Fruit fly (Drosophila melanogaster) whole organism, embryonic: ENCODE measurements around the gene CG11986.

Source experiments
- Atf6 ChIP-seq: fragments of 200-800 bp; sonication (Bioruptor generic); IDR thresholded peaks from 2 replicates; pipeline ENCODE4 v1.3.6; 2022; ENCODE audit warnings: missing biosample characterization, missing genetic modification characterization
- CG10147 ChIP-seq: fragments of 200-800 bp; sonication (Bioruptor generic); optimal IDR thresholded peaks from 2 replicates; lab custom pipeline; 2019; ENCODE audit warnings: missing biosample characterization, mild to moderate bottlenecking, missing genetic modification characterization, moderate library complexity
- CG10366 ChIP-seq: fragments of 200-800 bp; sonication (Bioruptor generic); IDR thresholded peaks from 2 replicates; pipeline ENCODE4 v1.3.6; 2022; ENCODE audit warnings: missing biosample characterization, missing genetic modification characterization
- CG12071 ChIP-seq: fragments of 200-800 bp; sonication (Bioruptor generic); optimal IDR thresholded peaks from 3 replicates; lab custom pipeline; 2018; ENCODE audit warnings: missing biosample characterization, mild to moderate bottlenecking, missing genetic modification characterization
- CG12391 ChIP-seq: fragments of 200-800 bp; sonication (Bioruptor generic); optimal IDR thresholded peaks from 3 replicates; lab custom pipeline; 2018; ENCODE audit warnings: missing biosample characterization, mild to moderate bottlenecking, missing genetic modification characterization, moderate library complexity
- CG12769 ChIP-seq: fragments of 200-800 bp; sonication (Bioruptor generic); optimal IDR thresholded peaks from 2 replicates; lab custom pipeline; 2019; ENCODE audit warnings: missing biosample characterization, mild to moderate bottlenecking, missing genetic modification characterization, moderate library complexity
- CG13775 ChIP-seq: fragments of 200-800 bp; sonication (Bioruptor generic); optimal IDR thresholded peaks from 3 replicates; lab custom pipeline; 2017; ENCODE audit warnings: missing biosample characterization, mild to moderate bottlenecking, missing genetic modification characterization
- CG13894 ChIP-seq: fragments of 200-800 bp; sonication (Bioruptor generic); optimal IDR thresholded peaks from 3 replicates; lab custom pipeline; 2018; ENCODE audit warnings: missing biosample characterization, mild to moderate bottlenecking, missing genetic modification characterization, moderate library complexity
- CG15479 ChIP-seq: fragments of 200-800 bp; sonication (Bioruptor generic); optimal IDR thresholded peaks from 3 replicates; lab custom pipeline; 2019; ENCODE audit warnings: missing biosample characterization, mild to moderate bottlenecking, missing genetic modification characterization, moderate library complexity
- CG1602 ChIP-seq: fragments of 200-800 bp; sonication (Bioruptor generic); optimal IDR thresholded peaks from 3 replicates; lab custom pipeline; 2016; ENCODE audit warnings: missing biosample characterization, missing genetic modification characterization
- CG16813 ChIP-seq: fragments of 200-800 bp; sonication (Bioruptor generic); IDR thresholded peaks from 3 replicates; pipeline ENCODE4 v1.3.6; 2022; ENCODE audit warnings: missing biosample characterization, missing genetic modification characterization; ENCODE audit not compliant: partially characterized antibody
- CG18476 ChIP-seq: fragments of 200-800 bp; sonication (Bioruptor generic); optimal IDR thresholded peaks from 2 replicates; lab custom pipeline; 2016; ENCODE audit warnings: missing biosample characterization, mild to moderate bottlenecking, missing genetic modification characterization
- CG30431 ChIP-seq: fragments of 200-800 bp; sonication (Bioruptor generic); optimal IDR thresholded peaks from 2 replicates; lab custom pipeline; 2017; ENCODE audit warnings: missing biosample characterization, missing genetic modification characterization
- CG3281 ChIP-seq: fragments of 200-800 bp; sonication (Bioruptor generic); optimal IDR thresholded peaks from 3 replicates; lab custom pipeline; 2017; ENCODE audit warnings: missing biosample characterization, mild to moderate bottlenecking, missing genetic modification characterization
- CG34224 ChIP-seq: fragments of 200-800 bp; sonication (Bioruptor generic); IDR thresholded peaks from 3 replicates; pipeline ENCODE4 v1.3.6; 2022; ENCODE audit warnings: missing biosample characterization, missing genetic modification characterization; ENCODE audit not compliant: partially characterized antibody
- CG4854 ChIP-seq: fragments of 200-800 bp; sonication (Bioruptor generic); optimal IDR thresholded peaks from 2 replicates; lab custom pipeline; 2016; ENCODE audit warnings: missing biosample characterization, missing genetic modification characterization, inconsistent platforms
- CG6683 ChIP-seq: fragments of 200-800 bp; sonication (Bioruptor generic); optimal IDR thresholded peaks from 2 replicates; lab custom pipeline; 2017; ENCODE audit warnings: missing biosample characterization, mild to moderate bottlenecking, missing genetic modification characterization, missing genetic modification reagents
- CG8388 ChIP-seq: fragments of 200-800 bp; sonication (Bioruptor generic); optimal IDR thresholded peaks from 2 replicates; lab custom pipeline; 2019; ENCODE audit warnings: missing biosample characterization, mild to moderate bottlenecking, missing genetic modification characterization, moderate library complexity
- CG9437 ChIP-seq: fragments of 200-800 bp; sonication (Bioruptor generic); optimal IDR thresholded peaks from 2 replicates; lab custom pipeline; 2018; ENCODE audit warnings: missing biosample characterization, mild to moderate bottlenecking, missing genetic modification characterization
- CG9797 ChIP-seq: fragments of 200-800 bp; sonication (Bioruptor generic); optimal IDR thresholded peaks from 3 replicates; lab custom pipeline; 2018; ENCODE audit warnings: missing biosample characterization, mild to moderate bottlenecking, missing genetic modification characterization
- Chrac-16 ChIP-seq: fragments of 200-800 bp; sonication (Bioruptor generic); optimal IDR thresholded peaks from 3 replicates; lab custom pipeline; 2016; ENCODE audit warnings: missing biosample characterization, missing genetic modification characterization
- D19B ChIP-seq: fragments of 200-800 bp; sonication (Bioruptor generic); optimal IDR thresholded peaks from 2 replicates; lab custom pipeline; 2017; ENCODE audit warnings: missing biosample characterization, mild to moderate bottlenecking, missing genetic modification characterization
- Ets65A ChIP-seq: fragments of 200-800 bp; sonication (Bioruptor generic); peaks from one replicate; lab custom pipeline; 2016; ENCODE audit warnings: missing biosample characterization, missing genetic modification characterization
- Gug ChIP-seq: fragments of 200-800 bp; sonication (Bioruptor generic); IDR thresholded peaks from 4 replicates; pipeline ENCODE4 v1.3.6; 2022; ENCODE audit warnings: missing biosample characterization, missing genetic modification characterization
- NC2α ChIP-seq: fragments of 200-800 bp; sonication (Bioruptor generic); optimal IDR thresholded peaks from 2 replicates; lab custom pipeline; 2016; ENCODE audit warnings: missing biosample characterization, missing genetic modification characterization
- Sin3A ChIP-seq: fragments of >200 bp; optimal IDR thresholded peaks from 2 replicates; lab custom pipeline; 2018
- Six4 ChIP-seq: fragments of 200-800 bp; sonication (Bioruptor generic); optimal IDR thresholded peaks from 2 replicates; lab custom pipeline; 2016; ENCODE audit warnings: missing biosample characterization, missing genetic modification characterization
- Spps ChIP-seq: fragments of 200-800 bp; sonication (Bioruptor generic); optimal IDR thresholded peaks from 2 replicates; lab custom pipeline; 2018; ENCODE audit warnings: missing biosample characterization, mild to moderate bottlenecking, missing genetic modification characterization
- Sry-δ ChIP-seq: fragments of 200-800 bp; sonication (Bioruptor generic); optimal IDR thresholded peaks from 2 replicates; lab custom pipeline; 2016; ENCODE audit warnings: missing biosample characterization, missing genetic modification characterization
- Ssrp ChIP-seq: fragments of 200-800 bp; sonication (Bioruptor generic); optimal IDR thresholded peaks from 2 replicates; lab custom pipeline; 2018; ENCODE audit warnings: missing biosample characterization, mild to moderate bottlenecking, missing genetic modification characterization, moderate library complexity
- Taf1 ChIP-seq: fragments of 200-800 bp; sonication (Bioruptor generic); IDR thresholded peaks from 2 replicates; pipeline ENCODE4 v1.3.6; 2022; ENCODE audit warnings: missing biosample characterization, missing genetic modification characterization
- ab ChIP-seq: fragments of 200-800 bp; sonication (Bioruptor generic); optimal IDR thresholded peaks from 2 replicates; lab custom pipeline; 2016; ENCODE audit warnings: missing biosample characterization, missing genetic modification characterization
- chm ChIP-seq: fragments of 200-800 bp; sonication (Bioruptor generic); IDR thresholded peaks from 2 replicates; pipeline ENCODE4 v1.3.6; 2022; ENCODE audit warnings: missing biosample characterization, missing genetic modification characterization
- corto ChIP-seq: fragments of 200-800 bp; sonication (Bioruptor generic); optimal IDR thresholded peaks from 2 replicates; lab custom pipeline; 2016; ENCODE audit warnings: missing biosample characterization, mild to moderate bottlenecking, missing genetic modification characterization, moderate library complexity
- crol ChIP-seq: fragments of 200-800 bp; sonication (Bioruptor generic); IDR thresholded peaks from 2 replicates; pipeline ENCODE4 v1.3.6; 2022; ENCODE audit warnings: missing biosample characterization, missing genetic modification characterization
- crp ChIP-seq, 2 experiments: fragments of 200-800 bp; sonication (Bioruptor generic); optimal IDR thresholded peaks; 2 replicates in 1 of 2; 3 replicates in 1 of 2; lab custom pipeline; 2017; ENCODE audit warnings: missing biosample characterization in 2 of 2, missing genetic modification characterization in 2 of 2, mild to moderate bottlenecking in 1 of 2, moderate library complexity in 1 of 2
- cwo ChIP-seq: fragments of 200-800 bp; sonication (Bioruptor generic); optimal IDR thresholded peaks from 3 replicates; lab custom pipeline; 2017; ENCODE audit warnings: missing biosample characterization, missing genetic modification characterization, mild to moderate bottlenecking, moderate library complexity, missing genetic modification reagents
- fd64A ChIP-seq: fragments of 200-800 bp; sonication (Bioruptor generic); optimal IDR thresholded peaks from 3 replicates; lab custom pipeline; 2018; ENCODE audit warnings: missing biosample characterization, mild to moderate bottlenecking, missing genetic modification characterization
- ham ChIP-seq: fragments of 200-800 bp; sonication (Bioruptor generic); IDR thresholded peaks from 2 replicates; pipeline ENCODE4 v1.3.6; 2022; ENCODE audit warnings: missing biosample characterization, missing genetic modification characterization
- kay ChIP-seq: fragments of 200-800 bp; sonication (Bioruptor generic); optimal IDR thresholded peaks from 2 replicates; lab custom pipeline; 2016; ENCODE audit warnings: missing biosample characterization, missing genetic modification characterization
- ken ChIP-seq: fragments of 200-800 bp; sonication (Bioruptor generic); IDR thresholded peaks from 3 replicates; pipeline ENCODE4 v1.3.6; 2022; ENCODE audit warnings: missing biosample characterization, missing genetic modification characterization
- kni ChIP-seq: fragments of 200-800 bp; sonication (Bioruptor generic); optimal IDR thresholded peaks from 3 replicates; lab custom pipeline; 2017; ENCODE audit warnings: mild to moderate bottlenecking, missing biosample characterization, missing genetic modification reagents, missing genetic modification characterization
- lov ChIP-seq, 2 experiments: fragments of 200-800 bp in 1 of 2; fragments of >200 bp in 1 of 2; sonication (Bioruptor generic) in 1 of 2; IDR thresholded peaks in 1 of 2; optimal IDR thresholded peaks in 1 of 2; 2 replicates in 1 of 2; 3 replicates in 1 of 2; pipeline versions ENCODE4 v1.3.6 to Lab custom; 2017 to 2022; ENCODE audit warnings: missing biosample characterization in 1 of 2, missing genetic modification characterization in 1 of 2
- org-1 ChIP-seq: fragments of 200-800 bp; sonication (Bioruptor generic); optimal IDR thresholded peaks from 2 replicates; lab custom pipeline; 2017; ENCODE audit warnings: missing biosample characterization, missing genetic modification characterization
- otp ChIP-seq: fragments of 200-800 bp; sonication (Bioruptor generic); IDR thresholded peaks from 3 replicates; pipeline ENCODE4, ENCODE4 v1.3.6; 2022; ENCODE audit warnings: missing biosample characterization, missing genetic modification characterization
- prd ChIP-seq, 3 experiments: fragments of >200 bp in 2 of 3; fragments of 200-800 bp in 1 of 3; sonication (Bioruptor generic) in 1 of 3; optimal IDR thresholded peaks in 2 of 3; IDR thresholded peaks in 1 of 3; 2 replicates in 2 of 3; 3 replicates in 1 of 3; pipeline versions ENCODE4 v1.3.6 to Lab custom; 2017 to 2022; ENCODE audit warnings: missing biosample characterization in 1 of 3, missing genetic modification characterization in 1 of 3
- pros ChIP-seq: fragments of 200-800 bp; sonication (Bioruptor generic); optimal IDR thresholded peaks from 3 replicates; lab custom pipeline; 2019; ENCODE audit warnings: missing biosample characterization, mild to moderate bottlenecking, missing genetic modification characterization, moderate library complexity
- sens-2 ChIP-seq: fragments of 200-800 bp; sonication (Bioruptor generic); IDR thresholded peaks from 2 replicates; pipeline ENCODE4 v1.3.6; 2022; ENCODE audit warnings: missing biosample characterization, missing genetic modification characterization
- ssp ChIP-seq: fragments of 200-800 bp; sonication (Bioruptor generic); IDR thresholded peaks from 2 replicates; pipeline ENCODE4 v1.3.6; 2022; ENCODE audit warnings: missing biosample characterization, missing genetic modification characterization
- tin ChIP-seq: fragments of 200-800 bp; sonication (Bioruptor generic); optimal IDR thresholded peaks from 3 replicates; lab custom pipeline; 2016; ENCODE audit warnings: missing biosample characterization, missing genetic modification characterization
- ttk ChIP-seq: fragments of 200-800 bp; sonication (Bioruptor generic); IDR thresholded peaks from 2 replicates; pipeline ENCODE4 v2.1.2; 2022; ENCODE audit warnings: missing biosample characterization, missing genetic modification characterization

CG11986 gene

DNA sequence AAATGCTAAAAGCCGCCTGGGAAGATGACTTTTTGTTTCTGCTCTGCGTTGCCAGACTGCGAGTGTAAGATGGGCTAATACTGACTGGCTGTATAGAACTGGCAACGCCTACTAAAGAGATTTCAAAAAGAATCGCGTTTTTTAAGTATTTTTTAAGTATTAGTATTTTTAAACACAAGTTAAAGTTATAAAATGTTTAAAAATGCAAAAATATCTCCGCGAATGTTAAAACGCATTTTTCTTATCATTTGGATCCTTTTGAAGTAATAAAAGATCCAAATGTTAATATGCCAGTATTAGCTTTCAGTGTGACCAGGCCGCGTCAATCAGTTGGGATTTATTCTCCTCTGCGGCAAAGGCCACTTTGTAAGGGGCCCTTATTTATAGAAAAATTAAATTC is 9.1 kb upstream of the CG11986 start, which contains the start of the genes Prosbeta3 and Iru:
TSS of gene Prosbeta3 (minus strand) at position 98 of the 400 bp plus-strand sequence.
TSS of gene Iru (plus strand) at position 328 of the 400 bp plus-strand sequence.
- TF ChIP-seq CG3281 (GFP tag; lab: Kevin White, UChicago) (no peak), NC2α (no peak), CG15479 (no peak), Sin3A (lab: Kevin White, UChicago) (peak; percentile 90), CG1602 (GFP tag; lab: Kevin White, UChicago) (no peak), CG34224 (GFP tag; lab: Robert Waterston, UW) (no peak), crp (GFP tag; optimal IDR thresholded peaks at IDR 0.05; lab: Kevin White, UChicago) (peak in 1 of 2 experiments; percentile 34), CG13775 (GFP tag; lab: Kevin White, UChicago) (no peak), ssp (no peak), corto (GFP tag; lab: Kevin White, UChicago) (no peak), pros (GFP tag; lab: Kevin White, UChicago) (no peak), kni (GFP tag; lab: Kevin White, UChicago) (no peak), lov (optimal IDR thresholded peaks at IDR 0.05; lab: Kevin White, UChicago) (no peak), lov (GFP tag; IDR thresholded peaks at IDR 0.05; lab: Robert Waterston, UW) (no peak), CG12071 (GFP tag; lab: Kevin White, UChicago) (no peak), Six4 (GFP tag; lab: Kevin White, UChicago) (no peak), kay (GFP tag; lab: Kevin White, UChicago) (peak; percentile 10), ham (GFP tag; lab: Robert Waterston, UW) (no peak), CG4854 (GFP tag; lab: Kevin White, UChicago) (no peak), CG18476 (GFP tag; lab: Kevin White, UChicago) (no peak), Spps (tag; lab: Kevin White, UChicago) (no peak), CG10366 (no peak), ab (no peak), Taf1 (no peak), CG10147 (GFP tag; lab: Kevin White, UChicago) (no peak), Sry-δ (GFP tag; lab: Kevin White, UChicago) (peak; percentile 24), CG30431 (GFP tag; lab: Kevin White, UChicago) (no peak), CG9437 (GFP tag; lab: Kevin White, UChicago) (no peak), Ets65A (GFP tag; lab: Kevin White, UChicago) (peak; percentile 45), tin (GFP tag; lab: Kevin White, UChicago) (no peak), Atf6 (no peak), D19B (GFP tag; lab: Kevin White, UChicago) (no peak), otp (GFP tag; lab: Robert Waterston, UW) (no peak), ken (no peak), Chrac-16 (GFP tag; lab: Kevin White, UChicago) (no peak), CG16813 (GFP tag; lab: Robert Waterston, UW) (no peak), CG12769 (tag; lab: Kevin White, UChicago) (no peak), org-1 (GFP tag; lab: Kevin White, UChicago) (no peak), cwo (GFP tag; lab: Kevin White, UChicago) (no peak), Gug (GFP tag; lab: Robert Waterston, UW) (no peak), ttk (GFP tag; lab: Robert Waterston, UW) (no peak), Ssrp (tag; lab: Kevin White, UChicago) (no peak), sens-2 (GFP tag; lab: Robert Waterston, UW) (no peak), prd (optimal IDR thresholded peaks at IDR 0.05; lab: Kevin White, UChicago) (no peak), prd (GFP tag; IDR thresholded peaks at IDR 0.05; lab: Robert Waterston, UW) (no peak), fd64A (GFP tag; lab: Kevin White, UChicago) (no peak), chm (no peak), CG8388 (GFP tag; lab: Kevin White, UChicago) (no peak), CG9797 (peak; percentile 91), CG12391 (tag; lab: Kevin White, UChicago) (peak; percentile 12), crol (GFP tag; lab: Robert Waterston, UW) (no peak), CG6683 (GFP tag; lab: Kevin White, UChicago) (no peak), CG13894 (peak; percentile 5)
